Worm (Caenorhabditis elegans) whole organism, L3 larva: Measurements from ENCODE around the gene F46B3.9.

Experiments
- R02D3.7 ChIP-seq: fragments of 150-350 bp; optimal IDR thresholded peaks from 2 replicates; lab custom pipeline; 2014; ENCODE audit warnings: missing biosample characterization, missing genetic modification characterization
- aly-2 ChIP-seq: fragments of 150-350 bp; optimal IDR thresholded peaks from 2 replicates; lab custom pipeline; 2014; ENCODE audit warnings: missing biosample characterization, missing genetic modification characterization
- ama-1 ChIP-seq: fragments of 150-350 bp; optimal IDR thresholded peaks from 2 replicates; lab custom pipeline; 2018
- ceh-16 ChIP-seq: sonication (generic microtip); optimal IDR thresholded peaks from 2 replicates; lab custom pipeline; 2017; ENCODE audit warnings: missing biosample characterization, missing genetic modification characterization
- ceh-28 ChIP-seq: fragments of 150-350 bp; optimal IDR thresholded peaks from 2 replicates; lab custom pipeline; 2014; ENCODE audit warnings: missing biosample characterization, missing genetic modification reagents, missing genetic modification characterization
- ceh-82 ChIP-seq: fragments of 150-350 bp; optimal IDR thresholded peaks from 2 replicates; lab custom pipeline; 2014; ENCODE audit warnings: missing biosample characterization, missing genetic modification characterization
- daf-12 ChIP-seq: fragments of 150-350 bp; optimal IDR thresholded peaks from 2 replicates; lab custom pipeline; 2014; ENCODE audit warnings: missing biosample characterization, missing genetic modification reagents, missing genetic modification characterization
- egl-27 ChIP-seq: sonication (generic microtip); optimal IDR thresholded peaks from 4 replicates; lab custom pipeline; 2017; ENCODE audit warnings: missing biosample characterization, missing genetic modification reagents, missing genetic modification characterization
- egl-5 ChIP-seq: fragments of 150-350 bp; optimal IDR thresholded peaks from 2 replicates; lab custom pipeline; 2017; ENCODE audit warnings: missing biosample characterization, missing genetic modification reagents, missing genetic modification characterization, inconsistent platforms
- elt-1 ChIP-seq: fragments of 150-350 bp; optimal IDR thresholded peaks from 2 replicates; lab custom pipeline; 2014; ENCODE audit warnings: missing biosample characterization, missing genetic modification characterization
- elt-2 ChIP-seq: sonication (generic microtip); optimal IDR thresholded peaks from 2 replicates; lab custom pipeline; 2016; ENCODE audit warnings: missing genetic modification reagents, mild to moderate bottlenecking, missing genetic modification characterization, missing compliant biosample characterization
- elt-3 ChIP-seq, 3 experiments: fragments of 150-350 bp in 1 of 3; sonication (generic microtip) in 2 of 3; optimal IDR thresholded peaks; 2 replicates in 2 of 3; 4 replicates in 1 of 3; lab custom pipeline; 2014 to 2017; ENCODE audit warnings: missing biosample characterization in 3 of 3, missing genetic modification characterization in 3 of 3
- eor-1 ChIP-seq, 2 experiments: fragments of 150-350 bp; optimal IDR thresholded peaks; 2 replicates each; lab custom pipeline; 2014 to 2018; ENCODE audit warnings: missing biosample characterization in 2 of 2, missing genetic modification characterization in 2 of 2
- fos-1 ChIP-seq: fragments of 150-350 bp; optimal IDR thresholded peaks from 2 replicates; lab custom pipeline; 2014; ENCODE audit warnings: missing biosample characterization, missing genetic modification characterization
- hmg-11 ChIP-seq: sonication (generic microtip); optimal IDR thresholded peaks from 2 replicates; lab custom pipeline; 2016; ENCODE audit warnings: missing genetic modification characterization, missing compliant biosample characterization
- jun-1 ChIP-seq: fragments of 150-350 bp; optimal IDR thresholded peaks from 2 replicates; lab custom pipeline; 2014; ENCODE audit warnings: missing biosample characterization, missing genetic modification reagents, missing genetic modification characterization
- lin-15B ChIP-seq: fragments of 150-350 bp; optimal IDR thresholded peaks from 2 replicates; lab custom pipeline; 2014; ENCODE audit warnings: missing biosample characterization, missing genetic modification characterization
- lin-39 ChIP-seq: fragments of 150-350 bp; optimal IDR thresholded peaks from 2 replicates; lab custom pipeline; 2018; ENCODE audit warnings: missing biosample characterization, missing genetic modification reagents, missing genetic modification characterization
- lsy-12 ChIP-seq: sonication (generic microtip); optimal IDR thresholded peaks from 2 replicates; lab custom pipeline; 2016; ENCODE audit warnings: mild to moderate bottlenecking, missing genetic modification characterization, missing compliant biosample characterization
- mdl-1 ChIP-seq: fragments of 150-350 bp; optimal IDR thresholded peaks from 2 replicates; lab custom pipeline; 2014; ENCODE audit warnings: missing biosample characterization, missing genetic modification characterization
- mml-1 ChIP-seq: fragments of 150-350 bp; sonication (generic microtip); optimal IDR thresholded peaks from 3 replicates; lab custom pipeline; 2014; ENCODE audit warnings: missing biosample characterization, missing genetic modification characterization
- nhr-11 ChIP-seq: fragments of 150-350 bp; optimal IDR thresholded peaks from 2 replicates; lab custom pipeline; 2014; ENCODE audit warnings: missing biosample characterization, missing genetic modification characterization
- nhr-12 ChIP-seq: fragments of 150-350 bp; optimal IDR thresholded peaks from 2 replicates; lab custom pipeline; 2014; ENCODE audit warnings: missing biosample characterization, missing genetic modification characterization
- nhr-23 ChIP-seq: fragments of 150-350 bp; optimal IDR thresholded peaks from 2 replicates; lab custom pipeline; 2014; ENCODE audit warnings: missing biosample characterization, missing genetic modification reagents, missing genetic modification characterization
- nhr-237 ChIP-seq: fragments of 150-350 bp; optimal IDR thresholded peaks from 2 replicates; lab custom pipeline; 2014; ENCODE audit warnings: missing biosample characterization, missing genetic modification characterization
- nhr-25 ChIP-seq: sonication (generic microtip); optimal IDR thresholded peaks from 2 replicates; lab custom pipeline; 2017; ENCODE audit warnings: missing biosample characterization, missing genetic modification characterization
- nhr-28 ChIP-seq: fragments of 150-350 bp; optimal IDR thresholded peaks from 2 replicates; lab custom pipeline; 2014; ENCODE audit warnings: missing biosample characterization, missing genetic modification characterization
- nhr-43 ChIP-seq: sonication (generic microtip); optimal IDR thresholded peaks from 2 replicates; lab custom pipeline; 2016; ENCODE audit warnings: mild to moderate bottlenecking, missing genetic modification characterization, missing compliant biosample characterization; ENCODE audit not compliant: poor library complexity, severe bottlenecking
- nhr-67 ChIP-seq: fragments of 150-350 bp; optimal IDR thresholded peaks from 2 replicates; lab custom pipeline; 2014; ENCODE audit warnings: missing biosample characterization, missing genetic modification characterization
- nhr-76 ChIP-seq: fragments of 150-350 bp; sonication (generic microtip); optimal IDR thresholded peaks from 5 replicates; lab custom pipeline; 2014; ENCODE audit warnings: missing biosample characterization, missing genetic modification characterization
- pha-4 ChIP-seq: fragments of 150-350 bp; optimal IDR thresholded peaks from 2 replicates; lab custom pipeline; 2014; ENCODE audit warnings: missing biosample characterization, missing genetic modification reagents, missing genetic modification characterization
- pqm-1 ChIP-seq: fragments of 150-350 bp; optimal IDR thresholded peaks from 2 replicates; lab custom pipeline; 2017; ENCODE audit warnings: missing biosample characterization, missing genetic modification characterization, inconsistent platforms
- sea-2 ChIP-seq: fragments of 150-350 bp; sonication (generic microtip); optimal IDR thresholded peaks from 4 replicates; lab custom pipeline; 2014; ENCODE audit warnings: missing biosample characterization, missing genetic modification reagents, missing genetic modification characterization
- skn-1 ChIP-seq: fragments of 150-350 bp; optimal IDR thresholded peaks from 2 replicates; lab custom pipeline; 2014; ENCODE audit warnings: missing biosample characterization, missing genetic modification characterization
- snpc-4 ChIP-seq: fragments of 150-350 bp; optimal IDR thresholded peaks from 2 replicates; lab custom pipeline; 2014; ENCODE audit warnings: missing biosample characterization, missing genetic modification characterization
- tbx-2 ChIP-seq: sonication (generic microtip); optimal IDR thresholded peaks from 2 replicates; lab custom pipeline; 2016; ENCODE audit warnings: mild to moderate bottlenecking, missing genetic modification characterization, missing compliant biosample characterization
- unc-39 ChIP-seq: sonication (generic microtip); optimal IDR thresholded peaks from 4 replicates; lab custom pipeline; 2017; ENCODE audit warnings: missing biosample characterization, missing genetic modification characterization
- unc-62 ChIP-seq: fragments of 150-350 bp; sonication (generic microtip); optimal IDR thresholded peaks from 4 replicates; lab custom pipeline; 2014; ENCODE audit warnings: missing biosample characterization, missing genetic modification reagents, missing genetic modification characterization
- zag-1 ChIP-seq: fragments of 150-350 bp; optimal IDR thresholded peaks from 2 replicates; lab custom pipeline; 2014; ENCODE audit warnings: missing biosample characterization, missing genetic modification characterization
- ztf-11 ChIP-seq: fragments of 150-350 bp; optimal IDR thresholded peaks from 2 replicates; lab custom pipeline; 2014; ENCODE audit warnings: missing biosample characterization, missing genetic modification characterization
- ztf-4 ChIP-seq: fragments of 150-350 bp; optimal IDR thresholded peaks from 2 replicates; lab custom pipeline; 2014; ENCODE audit warnings: missing biosample characterization, missing genetic modification characterization

Gene F46B3.9

DNA sequence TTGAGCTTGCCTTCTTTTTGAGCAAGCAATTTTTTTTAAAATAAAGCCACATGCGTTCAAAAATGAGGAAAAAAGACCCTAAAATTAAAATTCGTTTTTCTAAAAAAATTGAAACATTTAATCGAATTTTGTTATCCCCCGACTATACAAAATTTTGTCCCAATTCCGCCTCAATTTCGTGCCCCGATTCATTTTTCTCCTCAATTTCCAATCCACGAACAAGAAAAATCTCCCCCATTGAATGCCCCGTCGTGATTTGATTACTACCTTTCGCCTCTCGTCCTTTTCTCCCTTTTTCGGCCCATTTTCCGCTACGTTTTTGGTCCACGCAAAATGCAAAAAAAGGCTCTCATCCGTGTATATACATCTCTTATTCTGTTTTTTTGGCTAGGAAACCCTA is 26.0 kb upstream of the F46B3.9 start:
- TF ChIP-seq egl-5 (tag; lab: Kevin White, UChicago) (no peak), jun-1 (no peak), snpc-4 (no peak), elt-2 (tag; lab: Kevin White, UChicago) (no peak), nhr-12 (tag; lab: Kevin White, UChicago) (no peak), daf-12 (no peak), pha-4 (no peak), ama-1 (no peak), sea-2 (GFP tag; lab: Kevin White, UChicago) (no peak), pqm-1 (tag; lab: Kevin White, UChicago) (no peak), unc-39 (tag; lab: Kevin White, UChicago) (no peak), nhr-43 (no peak), fos-1 (tag; lab: Kevin White, UChicago) (no peak)

DNA sequence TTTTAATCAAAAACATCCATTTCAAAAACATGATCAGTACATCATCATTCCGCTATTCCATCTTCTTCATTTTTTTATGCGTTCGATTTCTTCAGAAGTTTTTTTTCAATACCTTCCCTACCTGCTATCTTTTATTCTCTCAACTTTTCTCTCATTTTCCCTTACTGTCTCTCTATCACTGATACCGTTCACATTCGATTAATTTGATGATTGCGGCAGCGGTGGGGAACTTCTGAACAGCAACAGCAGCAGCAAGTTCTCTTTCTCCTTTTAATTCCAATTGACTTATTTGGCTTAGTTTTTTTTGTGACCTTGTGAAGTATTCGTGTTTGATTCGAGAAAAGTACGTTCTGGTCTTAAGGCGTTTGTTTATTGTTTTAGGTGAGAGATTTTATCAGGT is 22.9 kb upstream of the F46B3.9 start:
- TF ChIP-seq elt-2 (tag; lab: Kevin White, UChicago), result no peak
- no peak for TF ChIP-seq mdl-1 (tag; lab: Kevin White, UChicago)
- TF ChIP-seq nhr-25 (tag; lab: Kevin White, UChicago), result peak; percentile 63
- no peak for TF ChIP-seq nhr-11
- TF ChIP-seq ama-1, result no peak
- TF ChIP-seq lin-15B (tag; lab: Kevin White, UChicago), result no peak
- TF ChIP-seq elt-3 (tag; optimal IDR thresholded peaks at IDR 0.05; lab: Kevin White, UChicago), result peak in 2 of 3 experiments; percentile 66 to 82
- TF ChIP-seq nhr-43, result no peak
- no peak for TF ChIP-seq nhr-76 (tag; lab: Kevin White, UChicago)
- no peak for TF ChIP-seq R02D3.7
- no peak for TF ChIP-seq nhr-237
- TF ChIP-seq zag-1 (tag; lab: Kevin White, UChicago), result no peak
- no peak for TF ChIP-seq nhr-28
- no peak for TF ChIP-seq nhr-12 (tag; lab: Kevin White, UChicago)
- TF ChIP-seq eor-1 (tag; optimal IDR thresholded peaks at IDR 0.05; lab: Kevin White, UChicago), result no peak
- TF ChIP-seq, all 47 proteins: peak for 2

DNA sequence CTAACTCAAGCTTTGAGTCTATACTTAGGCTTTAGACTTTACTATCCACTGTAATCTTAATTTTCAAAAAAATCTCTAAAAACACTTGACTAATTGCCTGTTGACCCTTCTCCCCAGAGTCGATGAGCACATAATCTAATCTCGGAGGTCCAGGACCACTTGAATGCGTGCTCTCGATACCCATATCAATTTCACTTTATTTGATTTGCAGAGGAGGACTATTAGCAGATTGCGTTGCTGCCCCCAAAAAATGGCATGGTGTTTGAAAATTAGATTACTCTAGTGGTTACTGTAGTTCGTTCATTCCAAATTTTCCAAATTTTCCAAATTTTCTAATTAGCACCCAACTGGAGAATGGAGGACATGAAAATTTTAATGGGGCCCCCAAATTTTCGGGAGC is 19.5 kb upstream of the F46B3.9 start:
- TF ChIP-seq eor-1 (tag; optimal IDR thresholded peaks at IDR 0.05; lab: Kevin White, UChicago), result no peak
- no peak for TF ChIP-seq jun-1
- no peak for TF ChIP-seq unc-39 (tag; lab: Kevin White, UChicago)
- TF ChIP-seq ztf-11 (tag; lab: Kevin White, UChicago), result no peak
- no peak for TF ChIP-seq ceh-28 (tag; lab: Kevin White, UChicago)

- TF ChIP-seq nhr-28 (no peak), nhr-25 (tag; lab: Kevin White, UChicago) (no peak), elt-2 (tag; lab: Kevin White, UChicago) (no peak), nhr-23 (tag; lab: Kevin White, UChicago) (no peak), egl-27 (tag; lab: Kevin White, UChicago) (no peak), ceh-16 (tag; lab: Kevin White, UChicago) (no peak), pha-4 (no peak), elt-3 (tag; optimal IDR thresholded peaks at IDR 0.05; lab: Kevin White, UChicago) (no peak), unc-39 (tag; lab: Kevin White, UChicago) (no peak), aly-2 (tag; lab: Kevin White, UChicago) (no peak), elt-1 (tag; lab: Kevin White, UChicago) (no peak), ztf-4 (tag; lab: Kevin White, UChicago) (no peak)
These were observed 16.0 kb upstream of the F46B3.9 start, which contains the start of gene srxa-15 for ce11 chrV:20641896-20642295. TSS of gene srxa-15 (plus strand) at chrV:20642196.

- TF ChIP-seq nhr-237 (no peak), tbx-2 (tag; lab: Kevin White, UChicago) (no peak), egl-5 (tag; lab: Kevin White, UChicago) (no peak)
These were observed 13.4 kb upstream of the F46B3.9 start, which contains the start of gene srxa-14 for ce11 chrV:20639294-20639693. TSS of gene srxa-14 (plus strand) at chrV:20639594.

DNA sequence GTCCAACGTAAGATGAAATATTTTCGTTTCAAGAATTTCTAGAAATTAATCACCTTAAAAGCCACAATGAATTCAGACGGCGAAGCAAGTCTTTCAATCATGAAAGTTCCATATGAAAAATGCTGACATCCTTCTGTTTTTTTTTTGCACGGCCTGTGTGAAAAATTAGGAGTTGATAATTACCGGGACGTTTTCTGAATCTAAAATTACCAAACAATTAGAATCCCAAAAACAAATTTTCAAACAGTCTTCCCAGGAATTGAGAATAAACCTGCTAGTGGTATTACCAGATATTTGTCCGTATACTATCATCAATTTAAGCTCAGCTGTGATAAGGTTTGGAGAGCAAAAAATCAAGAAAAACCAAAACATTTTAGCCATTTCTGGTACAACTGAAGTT is 12.4 kb upstream of the F46B3.9 start, which contains the start of gene Y44A6B.3:
TSS of gene Y44A6B.3 (minus strand) at position 101 of the 400 bp plus-strand sequence.
- TF ChIP-seq fos-1 (tag; lab: Kevin White, UChicago) (no peak), elt-1 (tag; lab: Kevin White, UChicago) (no peak), lsy-12 (tag; lab: Kevin White, UChicago) (no peak), nhr-11 (no peak), nhr-67 (no peak), eor-1 (tag; optimal IDR thresholded peaks at IDR 0.05; lab: Kevin White, UChicago) (no peak), skn-1 (no peak), mml-1 (tag; lab: Kevin White, UChicago) (no peak), nhr-23 (tag; lab: Kevin White, UChicago) (no peak), lin-15B (tag; lab: Kevin White, UChicago) (no peak), unc-62 (GFP tag; lab: Kevin White, UChicago) (no peak), ceh-82 (tag; lab: Kevin White, UChicago) (no peak), daf-12 (no peak), sea-2 (GFP tag; lab: Kevin White, UChicago) (no peak), ztf-11 (tag; lab: Kevin White, UChicago) (no peak), zag-1 (tag; lab: Kevin White, UChicago) (no peak), nhr-237 (no peak), lin-39 (tag; lab: Kevin White, UChicago) (no peak), ama-1 (no peak), hmg-11 (tag; lab: Kevin White, UChicago) (no peak)
